Worm (Caenorhabditis elegans) whole organism, L4 larva: ENCODE results near the gene T05C1.3.

Experiments
- ZK546.5 ChIP-seq, 2 experiments: sonication (generic microtip); optimal IDR thresholded peaks; 2 replicates each; lab custom pipeline; 2017; ENCODE audit warnings: missing biosample characterization in 2 of 2, missing genetic modification characterization in 2 of 2
- ceh-82 ChIP-seq: sonication (generic microtip); optimal IDR thresholded peaks from 2 replicates; lab custom pipeline; 2017; ENCODE audit warnings: missing biosample characterization, missing genetic modification characterization
- ces-1 ChIP-seq: fragments of 150-350 bp; sonication (generic microtip); optimal IDR thresholded peaks from 4 replicates; lab custom pipeline; 2014; ENCODE audit warnings: missing biosample characterization, missing genetic modification reagents, missing genetic modification characterization
- daf-16 ChIP-seq, 3 experiments: sonication (generic microtip); optimal IDR thresholded peaks; 2 replicates each; lab custom pipeline; 2016 to 2017; ENCODE audit warnings: missing genetic modification characterization in 3 of 3, missing genetic modification reagents in 3 of 3, mild to moderate bottlenecking in 2 of 3, missing compliant biosample characterization in 2 of 3, missing biosample characterization in 1 of 3, moderate library complexity in 1 of 3
- nhr-237 ChIP-seq: sonication (generic microtip); optimal IDR thresholded peaks from 2 replicates; lab custom pipeline; 2017; ENCODE audit warnings: missing biosample characterization, missing genetic modification characterization
- pqm-1 ChIP-seq: sonication (generic microtip); optimal IDR thresholded peaks from 2 replicates; lab custom pipeline; 2017; ENCODE audit warnings: missing biosample characterization, missing genetic modification characterization
- snpc-4 ChIP-seq: fragments of 150-350 bp; optimal IDR thresholded peaks from 2 replicates; lab custom pipeline; 2014; ENCODE audit warnings: missing biosample characterization, missing genetic modification characterization
- vab-7 ChIP-seq: fragments of 200-800 bp; sonication (Bioruptor generic); IDR thresholded peaks from 2 replicates; pipeline ENCODE4 v1.3.6; 2022; ENCODE audit warnings: missing genetic modification reagents, missing genetic modification characterization, missing compliant biosample characterization
- zag-1 ChIP-seq: fragments of 150-350 bp; optimal IDR thresholded peaks from 2 replicates; lab custom pipeline; 2014; ENCODE audit warnings: missing biosample characterization, missing genetic modification characterization

DNA sequence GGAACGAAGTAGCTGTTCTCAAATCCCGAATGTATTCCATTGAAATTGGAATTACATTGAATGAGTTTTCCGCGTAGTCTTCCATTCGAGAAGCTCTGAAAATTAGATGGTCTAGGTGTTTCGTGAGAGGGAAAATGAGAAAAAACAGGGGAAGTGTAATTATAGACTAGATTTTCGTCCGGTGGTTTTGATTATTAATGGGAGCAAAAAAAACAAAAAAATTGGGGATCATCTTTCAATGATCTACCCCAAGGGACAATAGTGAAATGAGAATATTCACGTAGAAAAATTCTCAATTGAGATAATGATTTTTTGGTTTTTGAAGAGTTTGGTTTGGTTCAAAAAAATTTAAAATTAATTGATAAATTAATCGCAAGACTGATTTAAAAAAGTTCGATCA, 42.7 kb upstream of the T05C1.3 start, which contains the start of gene sra-32:
- TF ChIP-seq vab-7 (GFP tag; lab: Robert Waterston, UW), result no peak
- TF ChIP-seq zag-1 (tag; lab: Kevin White, UChicago), result no peak
- TF ChIP-seq ZK546.5 (tag; optimal IDR thresholded peaks at IDR 0.05; lab: Kevin White, UChicago), result no peak
- TF ChIP-seq snpc-4, result no peak
- no peak for TF ChIP-seq ceh-82 (tag; lab: Kevin White, UChicago)
- no peak for TF ChIP-seq ces-1
- no peak for TF ChIP-seq daf-16 (GFP tag; optimal IDR thresholded peaks at IDR 0.05; lab: Kevin White, UChicago)
- no peak for TF ChIP-seq daf-16 (tag; optimal IDR thresholded peaks at IDR 0.05; lab: Kevin White, UChicago)
- no peak for TF ChIP-seq pqm-1
- no peak for TF ChIP-seq nhr-237 (tag; lab: Kevin White, UChicago)
